Worm (Caenorhabditis elegans) whole organism, L2 larva: ENCODE measurements around the gene srh-245.

Experiments used
- C34F6.9 ChIP-seq: fragments of 150-350 bp; optimal IDR thresholded peaks from 2 replicates; lab custom pipeline; 2014; ENCODE audit warnings: missing biosample characterization, missing genetic modification characterization
- F13H6.1 ChIP-seq: sonication (generic microtip); optimal IDR thresholded peaks from 2 replicates; lab custom pipeline; 2016; ENCODE audit warnings: missing genetic modification characterization, missing compliant biosample characterization
- R02D3.7 ChIP-seq: fragments of 150-350 bp; optimal IDR thresholded peaks from 2 replicates; lab custom pipeline; 2014; ENCODE audit warnings: missing biosample characterization, missing genetic modification characterization
- Y55F3AM.14 ChIP-seq: fragments of 200-800 bp; sonication (Bioruptor generic); optimal IDR thresholded peaks from 2 replicates; lab custom pipeline; 2018; ENCODE audit warnings: mild to moderate bottlenecking, missing genetic modification characterization, missing compliant biosample characterization
- aly-2 ChIP-seq: fragments of 150-350 bp; optimal IDR thresholded peaks from 2 replicates; lab custom pipeline; 2014; ENCODE audit warnings: missing biosample characterization, missing genetic modification characterization
- ama-1 ChIP-seq: fragments of 150-350 bp; optimal IDR thresholded peaks from 2 replicates; lab custom pipeline; 2018; ENCODE audit warnings: inconsistent platforms
- blmp-1 ChIP-seq: sonication (generic microtip); optimal IDR thresholded peaks from 2 replicates; lab custom pipeline; 2017; ENCODE audit warnings: missing genetic modification characterization, mild to moderate bottlenecking, missing compliant biosample characterization, antibody characterized with exemption, moderate library complexity; ENCODE audit not compliant: insufficient read depth
- ceh-16 ChIP-seq: fragments of 150-350 bp; optimal IDR thresholded peaks from 2 replicates; lab custom pipeline; 2014; ENCODE audit warnings: missing biosample characterization, missing genetic modification characterization
- ceh-82 ChIP-seq: fragments of 150-350 bp; optimal IDR thresholded peaks from 2 replicates; lab custom pipeline; 2014; ENCODE audit warnings: missing biosample characterization, missing genetic modification characterization
- crh-2 ChIP-seq: sonication (generic microtip); optimal IDR thresholded peaks from 2 replicates; lab custom pipeline; 2017; ENCODE audit warnings: missing biosample characterization, missing genetic modification characterization
- egl-27 ChIP-seq: sonication (generic microtip); optimal IDR thresholded peaks from 3 replicates; lab custom pipeline; 2017; ENCODE audit warnings: missing biosample characterization, missing genetic modification reagents, missing genetic modification characterization
- elt-1 ChIP-seq: fragments of 150-350 bp; optimal IDR thresholded peaks from 2 replicates; lab custom pipeline; 2014; ENCODE audit warnings: missing biosample characterization, missing genetic modification characterization
- elt-3 ChIP-seq: sonication (generic microtip); optimal IDR thresholded peaks from 2 replicates; lab custom pipeline; 2017; ENCODE audit warnings: missing biosample characterization, missing genetic modification characterization
- lin-11 ChIP-seq: fragments of 150-350 bp; sonication (generic microtip); optimal IDR thresholded peaks from 2 replicates; lab custom pipeline; 2014; ENCODE audit warnings: missing biosample characterization, missing genetic modification characterization, inconsistent platforms, mixed read lengths
- lin-13 ChIP-seq: fragments of 150-350 bp; optimal IDR thresholded peaks from 2 replicates; lab custom pipeline; 2014; ENCODE audit warnings: missing biosample characterization, missing genetic modification reagents, missing genetic modification characterization
- lin-39 ChIP-seq: fragments of 150-350 bp; optimal IDR thresholded peaks from 2 replicates; lab custom pipeline; 2014; ENCODE audit warnings: missing biosample characterization, missing genetic modification reagents, missing genetic modification characterization
- lsy-2 ChIP-seq, 2 experiments: fragments of 150-350 bp in 1 of 2; sonication (generic microtip) in 1 of 2; optimal IDR thresholded peaks; 2 replicates each; lab custom pipeline; 2014 to 2017; ENCODE audit warnings: missing biosample characterization in 2 of 2, missing genetic modification characterization in 2 of 2
- mab-5 ChIP-seq: fragments of 150-350 bp; optimal IDR thresholded peaks from 2 replicates; lab custom pipeline; 2014; ENCODE audit warnings: missing biosample characterization, missing genetic modification characterization
- mbf-1 ChIP-seq: sonication (generic microtip); optimal IDR thresholded peaks from 2 replicates; lab custom pipeline; 2017; ENCODE audit warnings: missing biosample characterization, missing genetic modification characterization
- mdl-1 ChIP-seq, 2 experiments: fragments of 150-350 bp in 1 of 2; sonication (generic microtip) in 1 of 2; optimal IDR thresholded peaks; 2 replicates each; lab custom pipeline; 2017; ENCODE audit warnings: missing biosample characterization in 2 of 2, missing genetic modification characterization in 2 of 2
- nhr-10 ChIP-seq: sonication (generic microtip); optimal IDR thresholded peaks from 2 replicates; lab custom pipeline; 2017; ENCODE audit warnings: missing biosample characterization, missing genetic modification characterization
- nhr-11 ChIP-seq: fragments of 150-350 bp; optimal IDR thresholded peaks from 2 replicates; lab custom pipeline; 2014; ENCODE audit warnings: missing biosample characterization, missing genetic modification characterization
- nhr-12 ChIP-seq: fragments of 150-350 bp; optimal IDR thresholded peaks from 2 replicates; lab custom pipeline; 2014; ENCODE audit warnings: missing biosample characterization, missing genetic modification characterization
- nhr-129 ChIP-seq: fragments of 150-350 bp; optimal IDR thresholded peaks from 2 replicates; lab custom pipeline; 2014; ENCODE audit warnings: missing biosample characterization, missing genetic modification characterization
- nhr-21 ChIP-seq: fragments of 150-350 bp; optimal IDR thresholded peaks from 2 replicates; lab custom pipeline; 2014; ENCODE audit warnings: missing biosample characterization, missing genetic modification characterization
- nhr-23 ChIP-seq: fragments of 150-350 bp; optimal IDR thresholded peaks from 2 replicates; lab custom pipeline; 2014; ENCODE audit warnings: missing biosample characterization, missing genetic modification reagents, missing genetic modification characterization
- nhr-237 ChIP-seq: fragments of 150-350 bp; optimal IDR thresholded peaks from 2 replicates; lab custom pipeline; 2014; ENCODE audit warnings: missing biosample characterization, missing genetic modification characterization
- nhr-25 ChIP-seq: fragments of 150-350 bp; sonication (generic microtip); optimal IDR thresholded peaks from 3 replicates; lab custom pipeline; 2014; ENCODE audit warnings: missing biosample characterization, missing genetic modification characterization
- nhr-6 ChIP-seq: fragments of 150-350 bp; optimal IDR thresholded peaks from 2 replicates; lab custom pipeline; 2014; ENCODE audit warnings: missing biosample characterization, missing genetic modification characterization
- nhr-77 ChIP-seq: fragments of 150-350 bp; optimal IDR thresholded peaks from 2 replicates; lab custom pipeline; 2014; ENCODE audit warnings: missing biosample characterization, missing genetic modification characterization
- sem-4 ChIP-seq: fragments of 150-350 bp; optimal IDR thresholded peaks from 2 replicates; lab custom pipeline; 2014; ENCODE audit warnings: missing biosample characterization, missing genetic modification reagents, missing genetic modification characterization
- skn-1 ChIP-seq: sonication (generic microtip); optimal IDR thresholded peaks from 2 replicates; lab custom pipeline; 2017; ENCODE audit warnings: missing biosample characterization, missing genetic modification characterization
- sma-3 ChIP-seq: sonication (generic microtip); optimal IDR thresholded peaks from 2 replicates; lab custom pipeline; 2016; ENCODE audit warnings: missing genetic modification reagents, missing genetic modification characterization, missing compliant biosample characterization
- sma-9 ChIP-seq, 2 experiments: fragments of 150-350 bp in 1 of 2; sonication (generic microtip) in 1 of 2; optimal IDR thresholded peaks; 2 replicates each; lab custom pipeline; 2014 to 2016; ENCODE audit warnings: missing genetic modification characterization in 2 of 2, mild to moderate bottlenecking in 1 of 2, missing biosample characterization in 1 of 2, missing compliant biosample characterization in 1 of 2, missing genetic modification reagents in 1 of 2, moderate library complexity in 1 of 2
- snpc-4 ChIP-seq: fragments of 150-350 bp; optimal IDR thresholded peaks from 2 replicates; lab custom pipeline; 2014; ENCODE audit warnings: missing biosample characterization, missing genetic modification characterization
- unc-39 ChIP-seq: fragments of 150-350 bp; optimal IDR thresholded peaks from 2 replicates; lab custom pipeline; 2014; ENCODE audit warnings: missing biosample characterization, missing genetic modification characterization
- unc-55 ChIP-seq: fragments of 150-350 bp; sonication (generic microtip); optimal IDR thresholded peaks from 3 replicates; lab custom pipeline; 2014; ENCODE audit warnings: missing biosample characterization, missing genetic modification reagents, missing genetic modification characterization
- unc-62 ChIP-seq: fragments of 150-350 bp; optimal IDR thresholded peaks from 2 replicates; lab custom pipeline; 2014; ENCODE audit warnings: missing biosample characterization, missing genetic modification reagents, missing genetic modification characterization
- ztf-1 ChIP-seq: fragments of 200-800 bp; sonication (Bioruptor generic); conservative IDR thresholded peaks from 2 replicates; pipeline ENCODE4 v1.3.6; 2022; ENCODE audit warnings: missing genetic modification characterization, missing compliant biosample characterization
- ztf-11 ChIP-seq: sonication (generic microtip); optimal IDR thresholded peaks from 2 replicates; lab custom pipeline; 2017; ENCODE audit warnings: missing biosample characterization, missing genetic modification characterization

Gene srh-245

ce11 chrV:655823-656222 is at the start of gene srh-245:
TSS of gene srh-245 (minus strand) at chrV:655923.
- no peak for TF ChIP-seq R02D3.7 (tag; lab: Kevin White, UChicago)
- no peak for TF ChIP-seq egl-27
- no peak for TF ChIP-seq snpc-4
- no peak for TF ChIP-seq nhr-12 (tag; lab: Kevin White, UChicago)
- TF ChIP-seq ama-1 (lab: Kevin White, UChicago): no peak
- no peak for TF ChIP-seq ceh-82 (tag; lab: Kevin White, UChicago)
- no peak for TF ChIP-seq aly-2 (tag; lab: Kevin White, UChicago)
- no peak for TF ChIP-seq nhr-23
- no peak for TF ChIP-seq nhr-25
- TF ChIP-seq crh-2: no peak
- no peak for TF ChIP-seq skn-1 (tag; lab: Kevin White, UChicago)
- TF ChIP-seq sma-9 (GFP tag; optimal IDR thresholded peaks at IDR 0.05; lab: Kevin White, UChicago): no peak
- no peak for TF ChIP-seq sma-9 (tag; optimal IDR thresholded peaks at IDR 0.05; lab: Kevin White, UChicago)
- TF ChIP-seq ztf-11 (tag; lab: Kevin White, UChicago): no peak
- TF ChIP-seq lsy-2 (tag; optimal IDR thresholded peaks at IDR 0.05; lab: Kevin White, UChicago): no peak
- TF ChIP-seq nhr-10: no peak
- no peak for TF ChIP-seq nhr-237 (tag; lab: Kevin White, UChicago)
- TF ChIP-seq nhr-129 (tag; lab: Kevin White, UChicago): no peak
- no peak for TF ChIP-seq ceh-16
- no peak for TF ChIP-seq C34F6.9 (tag; lab: Kevin White, UChicago)

ce11 chrV:702260-702659 is 46.5 kb upstream of the srh-245 start, which contains the start of gene srbc-37:
TSS of gene srbc-37 (plus strand) at chrV:702560.
- TF ChIP-seq nhr-6 (tag; lab: Kevin White, UChicago) (no peak), sem-4 (tag; lab: Kevin White, UChicago) (no peak), nhr-129 (tag; lab: Kevin White, UChicago) (no peak), ztf-11 (tag; lab: Kevin White, UChicago) (no peak), Y55F3AM.14 (GFP tag; lab: Kevin White, UChicago) (no peak), unc-55 (GFP tag; lab: Kevin White, UChicago) (no peak), F13H6.1 (tag; lab: Kevin White, UChicago) (no peak), lin-39 (no peak), mab-5 (tag; lab: Kevin White, UChicago) (no peak), mdl-1 (tag; optimal IDR thresholded peaks at IDR 0.05; lab: Kevin White, UChicago) (no peak), unc-39 (tag; lab: Kevin White, UChicago) (no peak)

- no peak for TF ChIP-seq nhr-23
- TF ChIP-seq crh-2: no peak
- TF ChIP-seq, all 48 proteins: peak for 0
These were observed 43.9 kb upstream of the srh-245 start, which contains the start of the genes ugt-29 and srx-5 for ce11 chrV:699489-700129. TSS of gene ugt-29 (minus strand) at chrV:699589. TSS of gene srx-5 (plus strand) at chrV:700079.

ce11 chrV:699051-699450 is 43.3 kb upstream of the srh-245 start:
- TF ChIP-seq elt-1 (tag; lab: Kevin White, UChicago) (no peak), nhr-23 (no peak), ceh-82 (tag; lab: Kevin White, UChicago) (no peak), ztf-11 (tag; lab: Kevin White, UChicago) (no peak), ztf-1 (GFP tag; lab: Robert Waterston, UW) (no peak), lin-13 (no peak), nhr-11 (tag; lab: Kevin White, UChicago) (no peak), nhr-6 (tag; lab: Kevin White, UChicago) (no peak), ama-1 (lab: Kevin White, UChicago) (no peak), elt-3 (tag; lab: Kevin White, UChicago) (no peak)
- TF ChIP-seq, all 48 proteins: peak for 0

- TF ChIP-seq mab-5 (tag; lab: Kevin White, UChicago) (no peak), crh-2 (no peak), unc-62 (no peak), aly-2 (tag; lab: Kevin White, UChicago) (no peak), C34F6.9 (tag; lab: Kevin White, UChicago) (no peak), elt-3 (tag; lab: Kevin White, UChicago) (no peak), ztf-11 (tag; lab: Kevin White, UChicago) (no peak), mbf-1 (tag; lab: Kevin White, UChicago) (no peak), nhr-77 (no peak), sma-3 (GFP tag; lab: Kevin White, UChicago) (no peak), lin-11 (no peak), unc-39 (tag; lab: Kevin White, UChicago) (no peak), nhr-21 (no peak), blmp-1 (tag; lab: Kevin White, UChicago) (no peak), F13H6.1 (tag; lab: Kevin White, UChicago) (no peak), R02D3.7 (tag; lab: Kevin White, UChicago) (no peak), egl-27 (no peak)
These were observed 40.2 kb upstream of the srh-245 start, which contains the start of gene srj-52 for ce11 chrV:695914-696313. TSS of gene srj-52 (minus strand) at chrV:696014.
